Fruit fly (Drosophila melanogaster) whole organism, embryonic: ENCODE measurements around the gene Plzf.
A peak's percentile ranks its signal among the peaks of the same experiment; 100 is the strongest.

Experiments used
- CG16863 ChIP-seq: fragments of 200-800 bp; sonication (Bioruptor generic); optimal IDR thresholded peaks from 3 replicates; lab custom pipeline; 2016; ENCODE audit warnings: missing biosample characterization, missing genetic modification characterization
- CG1832 ChIP-seq: fragments of 200-800 bp; sonication (Bioruptor generic); optimal IDR thresholded peaks from 2 replicates; lab custom pipeline; 2017; ENCODE audit warnings: missing biosample characterization, mild to moderate bottlenecking, missing genetic modification characterization, inconsistent platforms
- Ets65A ChIP-seq: fragments of 200-800 bp; sonication (Bioruptor generic); peaks from one replicate; lab custom pipeline; 2016; ENCODE audit warnings: missing biosample characterization, missing genetic modification characterization
- gro ChIP-seq: fragments of 200-800 bp; sonication (Bioruptor generic); optimal IDR thresholded peaks from 2 replicates; lab custom pipeline; 2016; ENCODE audit warnings: missing biosample characterization, missing genetic modification characterization
- gsb-n ChIP-seq: fragments of 200-800 bp; sonication (Bioruptor generic); optimal IDR thresholded peaks from 3 replicates; lab custom pipeline; 2018; ENCODE audit warnings: missing biosample characterization, mild to moderate bottlenecking, missing genetic modification characterization
- p53 ChIP-seq: fragments of 200-800 bp; sonication (Bioruptor generic); optimal IDR thresholded peaks from 2 replicates; lab custom pipeline; 2016; ENCODE audit warnings: missing biosample characterization, missing genetic modification characterization
- pnt ChIP-seq: fragments of 200-800 bp; sonication (Bioruptor generic); optimal IDR thresholded peaks from 3 replicates; lab custom pipeline; 2016; ENCODE audit warnings: missing biosample characterization, missing genetic modification characterization
- schlank ChIP-seq: fragments of 200-800 bp; sonication (Bioruptor generic); optimal IDR thresholded peaks from 2 replicates; lab custom pipeline; 2018; ENCODE audit warnings: missing biosample characterization, mild to moderate bottlenecking, missing genetic modification characterization
- sna ChIP-seq: fragments of 200-800 bp; sonication (Bioruptor generic); IDR thresholded peaks from 2 replicates; pipeline ENCODE4 v1.3.6; 2022; ENCODE audit warnings: missing biosample characterization, missing genetic modification characterization; ENCODE audit not compliant: partially characterized antibody
- stwl ChIP-seq: fragments of 200-800 bp; sonication (Bioruptor generic); optimal IDR thresholded peaks from 3 replicates; lab custom pipeline; 2018; ENCODE audit warnings: missing biosample characterization, mild to moderate bottlenecking, missing genetic modification characterization, moderate library complexity

DNA sequence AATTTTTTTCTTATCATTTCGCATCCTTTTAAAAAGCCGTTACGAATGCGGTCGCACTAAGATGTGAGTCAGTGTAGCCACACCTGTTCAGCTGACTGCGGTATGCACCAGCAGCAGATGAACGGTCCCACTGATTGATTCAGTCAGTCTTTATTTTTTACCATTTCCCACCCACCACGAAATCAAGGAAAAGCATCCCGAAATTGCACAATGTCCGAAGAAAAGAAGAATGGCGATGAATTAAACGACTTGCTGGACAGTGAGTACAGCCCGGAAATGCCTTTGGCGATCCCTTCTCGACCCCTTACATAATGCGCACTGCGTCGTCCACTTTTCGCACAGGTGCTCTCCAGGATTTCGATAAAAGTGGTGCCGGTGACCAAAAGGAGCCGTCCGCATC is 44.9 kb upstream of the Plzf start:
- TF ChIP-seq CG1832 (no peak), sna (GFP tag; lab: Robert Waterston, UW) (no peak), gsb-n (tag; lab: Kevin White, UChicago) (no peak), pnt (no peak), p53 (GFP tag; lab: Kevin White, UChicago) (no peak), stwl (tag; lab: Kevin White, UChicago) (peak; percentile 85), gro (GFP tag; lab: Kevin White, UChicago) (no peak), schlank (tag; lab: Kevin White, UChicago) (no peak), CG16863 (no peak), Ets65A (GFP tag; lab: Kevin White, UChicago) (no peak)
